Worm (Caenorhabditis elegans): ENCODE measurements around the gene cyp-14A2.

ce11 chrX:13251354-13251843, 18.1 kb downstream of the cyp-14A2 start:
- no peak for TF ChIP-seq dao-5 (tag; optimal IDR thresholded peaks at IDR 0.05)
- no peak for TF ChIP-seq him-1 (tag; optimal IDR thresholded peaks at IDR 0.05)
